Worm (Caenorhabditis elegans): ENCODE data around the gene tebp-2.

- TF ChIP-seq ama-1 (optimal IDR thresholded peaks at IDR 0.05) (no peak), jun-1 (tag; optimal IDR thresholded peaks at IDR 0.05) (no peak), aly-2 (tag; optimal IDR thresholded peaks at IDR 0.05) (no peak), nhr-20 (tag; optimal IDR thresholded peaks at IDR 0.05) (no peak), unc-130 (tag; optimal IDR thresholded peaks at IDR 0.05) (no peak), zag-1 (tag; optimal IDR thresholded peaks at IDR 0.05) (no peak), nhr-12 (tag; optimal IDR thresholded peaks at IDR 0.05) (no peak), skn-1 (tag; optimal IDR thresholded peaks at IDR 0.05) (no peak), nhr-76 (tag; optimal IDR thresholded peaks at IDR 0.05) (no peak), unc-62 (GFP tag; optimal IDR thresholded peaks at IDR 0.05) (no peak)
These were observed 47.3 kb upstream of the tebp-2 start for ce11 chrIV:5494099-5494498.
